Worm (Caenorhabditis elegans) whole organism, early embryonic: ENCODE results near the gene acc-2.

Source experiments
- B0310.2 ChIP-seq: sonication (generic microtip); optimal IDR thresholded peaks from 2 replicates; lab custom pipeline; 2016; ENCODE audit warnings: mild to moderate bottlenecking, missing genetic modification characterization, missing compliant biosample characterization
- F13C5.2 ChIP-seq: sonication (generic microtip); optimal IDR thresholded peaks from 2 replicates; lab custom pipeline; 2017; ENCODE audit warnings: mild to moderate bottlenecking, missing genetic modification characterization, inconsistent platforms, missing compliant biosample characterization
- aly-1 ChIP-seq: sonication (generic microtip); optimal IDR thresholded peaks from 2 replicates; lab custom pipeline; 2016; ENCODE audit warnings: missing genetic modification characterization, missing compliant biosample characterization
- ama-1 ChIP-seq: fragments of 150-350 bp; optimal IDR thresholded peaks from 2 replicates; lab custom pipeline; 2014
- ceh-13 ChIP-seq: fragments of 200-800 bp; sonication (Bioruptor generic); optimal IDR thresholded peaks from 2 replicates; lab custom pipeline; 2018; ENCODE audit warnings: mild to moderate bottlenecking, missing genetic modification characterization, missing compliant biosample characterization
- ceh-36 ChIP-seq: sonication (generic microtip); optimal IDR thresholded peaks from 2 replicates; lab custom pipeline; 2016; ENCODE audit warnings: missing genetic modification characterization, inconsistent platforms, missing compliant biosample characterization
- ets-7 ChIP-seq: sonication (generic microtip); optimal IDR thresholded peaks from 2 replicates; lab custom pipeline; 2016; ENCODE audit warnings: missing genotype, missing genetic modification characterization, missing compliant biosample characterization
- flt-1 ChIP-seq: fragments of 200-800 bp; sonication (Bioruptor generic); IDR thresholded peaks from 2 replicates; pipeline ENCODE4 v1.3.6; 2022; ENCODE audit warnings: missing genetic modification characterization, missing compliant biosample characterization
- hmbx-1 ChIP-seq: sonication (generic microtip); optimal IDR thresholded peaks from 2 replicates; lab custom pipeline; 2016; ENCODE audit warnings: mild to moderate bottlenecking, missing genetic modification characterization, missing compliant biosample characterization
- hmg-4 ChIP-seq: fragments of 200-800 bp; sonication (Bioruptor generic); optimal IDR thresholded peaks from 2 replicates; lab custom pipeline; 2018; ENCODE audit warnings: mild to moderate bottlenecking, missing genetic modification characterization, missing compliant biosample characterization
- hnd-1 ChIP-seq: sonication (generic microtip); optimal IDR thresholded peaks from 2 replicates; lab custom pipeline; 2016; ENCODE audit warnings: missing genetic modification characterization, missing compliant biosample characterization
- pes-1 ChIP-seq: fragments of 200-800 bp; sonication (Bioruptor generic); IDR thresholded peaks from 2 replicates; pipeline ENCODE4 v1.3.6; 2022; ENCODE audit warnings: missing genetic modification reagents, missing genetic modification characterization, missing compliant biosample characterization
- scrt-1 ChIP-seq: fragments of 200-800 bp; sonication (Bioruptor generic); IDR thresholded peaks from 2 replicates; pipeline ENCODE4 v1.3.6; 2022; ENCODE audit warnings: missing genetic modification characterization, missing compliant biosample characterization
- sea-1 ChIP-seq: fragments of 200-800 bp; sonication (Bioruptor generic); conservative IDR thresholded peaks from 2 replicates; pipeline ENCODE4 v1.3.6; 2022; ENCODE audit warnings: missing genetic modification characterization, missing compliant biosample characterization
- tbx-11 ChIP-seq: fragments of 200-800 bp; sonication (Bioruptor generic); IDR thresholded peaks from 2 replicates; pipeline ENCODE4 v1.3.6; 2022; ENCODE audit warnings: missing genetic modification characterization, missing compliant biosample characterization
- tbx-37 ChIP-seq: fragments of 200-800 bp; sonication (Bioruptor generic); conservative IDR thresholded peaks from 2 replicates; pipeline ENCODE4 v1.3.6; 2022; ENCODE audit warnings: missing genetic modification reagents, missing genetic modification characterization, missing compliant biosample characterization
- tra-4 ChIP-seq: sonication (generic microtip); optimal IDR thresholded peaks from 2 replicates; lab custom pipeline; 2017; ENCODE audit warnings: missing genetic modification characterization, missing compliant biosample characterization

The acc-2 gene

ce11 chrIV:8984566-8984965, 32.0 kb upstream of the acc-2 start, which contains the start of gene nstp-1:
Gene nstp-1 (plus strand): TSS chrIV:8984866.
- no peak for TF ChIP-seq hnd-1 (tag; lab: Kevin White, UChicago)
- TF ChIP-seq tbx-37, result no peak
- no peak for TF ChIP-seq tra-4 (tag; lab: Kevin White, UChicago)
- no peak for TF ChIP-seq tbx-11
- TF ChIP-seq ets-7 (tag; lab: Kevin White, UChicago), result no peak
- TF ChIP-seq B0310.2 (tag; lab: Kevin White, UChicago), result no peak
- TF ChIP-seq F13C5.2 (tag; lab: Kevin White, UChicago), result no peak
- no peak for TF ChIP-seq hmg-4 (GFP tag; lab: Kevin White, UChicago)
- TF ChIP-seq sea-1, result no peak

DNA sequence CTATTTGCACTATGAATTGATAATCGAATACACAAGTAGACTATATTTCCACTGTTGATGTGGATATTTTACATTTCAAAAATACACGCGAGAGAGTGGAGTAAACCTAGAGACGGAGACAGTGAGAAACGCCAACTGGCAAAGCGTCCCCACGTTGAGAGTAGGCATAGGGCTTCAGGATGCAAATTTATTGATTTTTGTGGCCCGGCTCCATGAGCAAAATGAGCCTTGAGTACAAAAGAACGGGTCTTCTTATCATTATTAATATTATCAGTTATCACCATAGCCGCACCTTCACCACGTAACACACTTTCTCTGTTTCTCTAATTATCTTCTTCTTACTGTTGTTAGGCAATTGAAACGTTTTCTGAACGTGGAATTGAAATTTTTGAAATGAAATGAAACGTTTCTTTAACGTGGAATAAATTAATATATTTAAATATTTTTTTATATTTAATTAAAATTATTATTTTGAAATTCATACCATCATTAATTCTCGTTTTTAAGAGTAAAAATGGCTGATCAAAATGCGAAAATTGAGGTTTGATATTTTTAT, 29.7 kb upstream of the acc-2 start, which contains the start of gene bre-1:
bre-1 (plus strand) TSS at position 506 of the 556 bp plus-strand sequence.
- no peak for TF ChIP-seq hmg-4 (GFP tag; lab: Kevin White, UChicago)
- TF ChIP-seq tbx-37, result no peak
- TF ChIP-seq ets-7 (tag; lab: Kevin White, UChicago), result no peak
- no peak for TF ChIP-seq ceh-13 (GFP tag; lab: Kevin White, UChicago)
- TF ChIP-seq hnd-1 (tag; lab: Kevin White, UChicago), result no peak
- no peak for TF ChIP-seq scrt-1 (GFP tag; lab: Robert Waterston, UW)
- TF ChIP-seq ama-1 (lab: Kevin White, UChicago), result no peak
- no peak for TF ChIP-seq sea-1

ce11 chrIV:8992786-8993185, 23.8 kb upstream of the acc-2 start, which contains the start of gene mltn-12:
Gene mltn-12 (plus strand): TSS chrIV:8993086.
- TF ChIP-seq F13C5.2 (tag; lab: Kevin White, UChicago) (no peak), hmbx-1 (tag; lab: Kevin White, UChicago) (no peak), ceh-36 (tag; lab: Kevin White, UChicago) (no peak), pes-1 (GFP tag; lab: Robert Waterston, UW) (no peak), aly-1 (tag; lab: Kevin White, UChicago) (no peak), sea-1 (no peak), tra-4 (tag; lab: Kevin White, UChicago) (no peak), ceh-13 (GFP tag; lab: Kevin White, UChicago) (no peak)

DNA sequence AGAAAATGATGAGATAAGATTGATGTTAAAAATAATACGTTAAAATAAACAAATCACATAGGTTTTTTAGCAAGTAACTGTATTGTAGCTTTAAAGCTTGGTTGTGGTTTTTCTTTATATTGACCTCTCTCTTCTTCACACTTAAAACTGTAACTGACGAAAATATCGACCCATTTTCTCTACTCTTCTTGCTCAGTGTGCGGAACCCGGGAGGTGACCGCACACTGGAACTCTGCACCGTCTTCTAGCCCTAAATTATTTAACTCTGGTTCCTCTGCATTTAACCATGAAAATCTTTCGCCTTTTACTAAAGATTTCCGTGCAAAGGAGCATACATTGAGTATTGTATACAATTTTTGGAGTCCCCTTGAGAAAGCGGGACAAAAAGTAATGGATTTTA, 22.1 kb upstream of the acc-2 start:
- TF ChIP-seq flt-1 (GFP tag; lab: Robert Waterston, UW) (no peak), hnd-1 (tag; lab: Kevin White, UChicago) (no peak), tbx-37 (no peak), F13C5.2 (tag; lab: Kevin White, UChicago) (no peak), ceh-36 (tag; lab: Kevin White, UChicago) (no peak), sea-1 (no peak), ama-1 (lab: Kevin White, UChicago) (no peak), scrt-1 (GFP tag; lab: Robert Waterston, UW) (no peak), ceh-13 (GFP tag; lab: Kevin White, UChicago) (no peak), aly-1 (tag; lab: Kevin White, UChicago) (no peak)

DNA sequence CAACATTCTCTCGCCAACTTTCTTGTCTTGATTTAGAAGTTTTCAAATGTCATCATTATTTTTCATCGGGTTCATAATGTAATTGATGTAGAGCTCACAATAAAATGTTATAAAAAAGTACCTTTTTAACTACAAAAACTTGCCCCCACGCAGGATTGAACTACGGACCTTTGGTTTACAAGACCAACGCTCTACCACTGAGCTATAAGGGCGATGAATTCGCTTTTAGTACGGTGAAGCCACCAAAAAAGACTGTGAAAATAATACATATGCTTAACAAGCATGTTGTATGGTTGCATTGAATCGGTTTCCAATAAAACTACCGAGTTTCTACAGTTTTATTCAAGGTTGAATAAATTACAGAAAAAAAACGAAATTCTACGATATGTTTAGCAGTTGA, 15.9 kb upstream of the acc-2 start:
- no peak for TF ChIP-seq ama-1 (lab: Kevin White, UChicago)
- TF ChIP-seq B0310.2 (tag; lab: Kevin White, UChicago), result no peak
- TF ChIP-seq hnd-1 (tag; lab: Kevin White, UChicago), result no peak
- TF ChIP-seq sea-1, result no peak
- TF ChIP-seq ets-7 (tag; lab: Kevin White, UChicago), result no peak
- TF ChIP-seq flt-1 (GFP tag; lab: Robert Waterston, UW), result no peak
- TF ChIP-seq tbx-11, result no peak
- TF ChIP-seq scrt-1 (GFP tag; lab: Robert Waterston, UW), result no peak
- TF ChIP-seq tbx-37, result no peak
- no peak for TF ChIP-seq F13C5.2 (tag; lab: Kevin White, UChicago)
- TF ChIP-seq aly-1 (tag; lab: Kevin White, UChicago), result no peak
- TF ChIP-seq ceh-13 (GFP tag; lab: Kevin White, UChicago), result no peak
- no peak for TF ChIP-seq hmbx-1 (tag; lab: Kevin White, UChicago)
- no peak for TF ChIP-seq ceh-36 (tag; lab: Kevin White, UChicago)
- TF ChIP-seq tra-4 (tag; lab: Kevin White, UChicago), result no peak
- no peak for TF ChIP-seq pes-1 (GFP tag; lab: Robert Waterston, UW)
- no peak for TF ChIP-seq hmg-4 (GFP tag; lab: Kevin White, UChicago)

DNA sequence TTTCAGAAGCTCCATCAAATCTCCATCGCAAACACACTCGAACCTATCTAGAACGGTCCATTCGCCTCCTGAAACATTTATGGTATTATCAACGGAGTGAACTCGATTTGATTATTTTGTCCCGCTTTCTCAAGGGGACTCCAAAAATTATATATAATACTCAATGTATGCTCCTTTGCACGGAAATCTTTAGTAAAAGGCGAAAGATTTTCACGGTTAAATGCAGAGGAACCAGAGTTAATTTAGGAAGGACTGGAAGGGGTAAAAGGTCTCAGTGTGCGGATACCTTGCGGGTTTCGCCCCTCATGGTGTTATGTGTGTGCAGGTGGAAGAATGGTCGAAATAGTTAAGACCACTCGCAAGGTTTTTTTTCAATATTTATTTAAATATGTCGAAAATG, 15.4 kb upstream of the acc-2 start:
- no peak for TF ChIP-seq hmg-4 (GFP tag; lab: Kevin White, UChicago)
- no peak for TF ChIP-seq aly-1 (tag; lab: Kevin White, UChicago)
- no peak for TF ChIP-seq tbx-37

ce11 chrIV:9002636-9003035, 13.9 kb upstream of the acc-2 start, which contains the start of gene C53D6.8:
Gene C53D6.8 (minus strand): TSS chrIV:9002736.
- TF ChIP-seq ama-1 (lab: Kevin White, UChicago) (no peak), ceh-13 (GFP tag; lab: Kevin White, UChicago) (no peak), ceh-36 (tag; lab: Kevin White, UChicago) (no peak), hmbx-1 (tag; lab: Kevin White, UChicago) (no peak), B0310.2 (tag; lab: Kevin White, UChicago) (no peak), F13C5.2 (tag; lab: Kevin White, UChicago) (no peak), tbx-11 (no peak), pes-1 (GFP tag; lab: Robert Waterston, UW) (no peak), flt-1 (GFP tag; lab: Robert Waterston, UW) (no peak), aly-1 (tag; lab: Kevin White, UChicago) (no peak), hmg-4 (GFP tag; lab: Kevin White, UChicago) (no peak), tra-4 (tag; lab: Kevin White, UChicago) (no peak), ets-7 (tag; lab: Kevin White, UChicago) (no peak), hnd-1 (tag; lab: Kevin White, UChicago) (no peak), sea-1 (no peak), scrt-1 (GFP tag; lab: Robert Waterston, UW) (no peak), tbx-37 (no peak)
